Fruit fly (Drosophila melanogaster): Measurements from ENCODE around the gene Ccdc58.

Ccdc58 gene

DNA sequence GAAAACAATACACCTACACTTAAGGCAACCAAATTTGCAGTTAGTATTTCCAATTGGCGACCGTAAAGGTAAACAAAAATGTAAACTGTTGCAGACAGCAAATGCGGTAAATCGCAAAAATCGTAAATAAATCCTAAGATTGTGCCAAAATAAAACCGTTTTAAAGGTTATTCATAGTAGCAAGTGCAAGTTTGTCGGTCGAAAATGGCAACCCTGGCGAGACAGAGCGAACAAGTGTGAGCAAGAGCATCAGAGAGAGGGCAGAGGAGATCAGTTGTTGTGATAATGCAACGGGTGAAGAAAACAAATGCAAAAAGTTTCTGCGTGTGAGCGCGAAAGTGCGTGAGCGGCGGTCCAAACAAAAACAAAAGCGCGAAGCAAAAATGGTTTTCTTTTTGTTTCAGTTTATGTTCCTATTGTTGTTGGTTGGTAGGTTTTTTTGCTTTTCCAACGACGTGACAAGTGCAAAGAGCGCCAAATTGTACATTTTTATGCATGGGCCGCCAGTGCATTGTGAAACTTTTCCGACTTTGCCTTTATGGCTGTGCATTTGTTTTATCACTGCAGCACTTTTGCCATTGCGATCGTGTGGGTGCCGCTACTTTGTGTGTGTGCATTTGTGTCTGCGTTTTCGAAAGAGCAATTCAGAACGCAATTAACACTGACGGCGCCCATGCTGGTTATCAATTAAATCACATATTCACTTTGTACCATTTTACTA, 12.1 kb upstream of the Ccdc58 start:
- TF ChIP-seq CG12768 (GFP tag; optimal IDR thresholded peaks at IDR 0.05) (peak; percentile 65), CG7045 (GFP tag; optimal IDR thresholded peaks at IDR 0.05) (no peak), bab1 (GFP tag; optimal IDR thresholded peaks at IDR 0.05) (no peak), Clk (GFP tag; optimal IDR thresholded peaks at IDR 0.05) (no peak), cnc (optimal IDR thresholded peaks at IDR 0.05) (no peak), CG5204 (GFP tag; optimal IDR thresholded peaks at IDR 0.05) (no peak), Mnt (GFP tag; optimal IDR thresholded peaks at IDR 0.05) (no peak), ovo (GFP tag; optimal IDR thresholded peaks at IDR 0.05) (no peak), pad (GFP tag; optimal IDR thresholded peaks at IDR 0.05) (no peak), CG14711 (tag; optimal IDR thresholded peaks at IDR 0.05) (peak; percentile 91), tj (GFP tag; optimal IDR thresholded peaks at IDR 0.05) (peak; percentile 58)

DNA sequence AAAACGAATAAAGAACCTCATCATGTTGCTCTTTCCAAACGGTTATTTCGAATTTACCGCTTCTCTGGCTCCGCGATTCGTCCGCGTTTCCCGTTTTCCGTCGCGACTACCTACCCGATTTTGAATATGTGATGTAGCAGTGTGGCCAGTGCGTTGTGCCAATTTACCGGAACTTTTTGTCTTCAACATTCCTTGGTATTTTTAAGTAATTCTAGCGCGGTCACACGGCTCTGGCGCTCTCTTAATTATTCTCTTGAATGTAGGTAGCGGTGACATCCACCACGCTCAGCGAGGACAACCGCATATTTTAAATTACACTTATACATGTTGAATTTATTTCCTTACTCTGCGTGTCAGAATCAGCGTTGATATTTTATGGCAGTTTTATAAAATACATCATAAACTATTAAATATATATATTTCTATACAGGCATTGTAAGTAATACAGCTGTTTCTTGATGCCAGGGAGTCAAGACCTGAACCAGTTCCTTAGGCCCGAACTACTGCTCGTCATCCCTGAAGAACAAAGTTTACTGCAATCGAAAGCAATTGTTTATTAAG, 11.5 kb upstream of the Ccdc58 start, which contains the start of the genes CG42637, Gyc76C and SREBP:
Gene CG42637 (minus strand): TSS at position 132 of the 561 bp plus-strand sequence.
Gene Gyc76C (minus strand): TSS at position 132 of the 561 bp plus-strand sequence.
Gene SREBP (plus strand): TSS at position 498 of the 561 bp plus-strand sequence.
- TF ChIP-seq ovo (GFP tag; optimal IDR thresholded peaks at IDR 0.05) (peak; percentile 81), kay (GFP tag; ENCODE audit: borderline replicate concordance) (peak; percentile 90), tj (GFP tag; optimal IDR thresholded peaks at IDR 0.05) (peak; percentile 42), bab1 (GFP tag; optimal IDR thresholded peaks at IDR 0.05) (peak; percentile 31), CG7101 (tag; optimal IDR thresholded peaks at IDR 0.05) (no peak), cic (GFP tag; optimal IDR thresholded peaks at IDR 0.05) (no peak), CG1620 (GFP tag; optimal IDR thresholded peaks at IDR 0.05) (no peak), CG5204 (GFP tag; optimal IDR thresholded peaks at IDR 0.05) (no peak), Mnt (GFP tag; optimal IDR thresholded peaks at IDR 0.05) (no peak), pad (GFP tag; optimal IDR thresholded peaks at IDR 0.05) (no peak), cnc (optimal IDR thresholded peaks at IDR 0.05) (no peak)

DNA sequence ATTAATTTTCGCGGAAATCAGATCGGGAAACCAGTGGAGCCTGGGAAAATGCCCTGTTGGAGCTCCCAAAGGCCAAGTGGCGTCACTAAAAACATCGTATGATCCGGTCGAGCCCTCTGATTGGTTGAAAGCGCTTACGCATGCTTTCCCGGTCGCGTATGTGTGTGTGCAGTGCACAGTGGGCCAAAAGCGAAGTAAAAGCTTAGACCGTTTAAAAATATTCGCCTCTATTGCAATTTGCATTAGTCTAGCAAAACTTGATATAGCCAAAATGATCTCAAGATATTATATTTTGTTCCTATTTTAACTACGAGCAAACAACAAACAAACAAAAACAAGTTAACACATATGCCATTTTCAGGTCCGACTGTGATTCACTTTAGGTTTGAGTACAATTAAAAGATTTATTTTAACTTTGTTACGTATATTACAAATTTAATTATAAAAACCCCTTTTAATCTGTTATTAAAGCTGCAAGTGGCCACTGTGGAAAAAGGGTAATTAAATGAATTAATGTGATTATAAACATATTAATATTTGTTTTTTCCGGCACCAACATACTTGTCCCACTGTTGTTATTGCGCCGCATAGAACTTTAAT, 10.7 kb upstream of the Ccdc58 start:
- TF ChIP-seq kay (GFP tag; ENCODE audit: borderline replicate concordance) (peak; percentile 98), CG1620 (GFP tag; optimal IDR thresholded peaks at IDR 0.05) (peak; percentile 75), CG33017 (tag; optimal IDR thresholded peaks at IDR 0.05) (peak; percentile 87), CG7101 (tag; optimal IDR thresholded peaks at IDR 0.05) (peak; percentile 84), CG5204 (GFP tag; optimal IDR thresholded peaks at IDR 0.05) (no peak), cic (GFP tag; optimal IDR thresholded peaks at IDR 0.05) (peak; percentile 66), bab1 (GFP tag; optimal IDR thresholded peaks at IDR 0.05) (peak; percentile 91), Hr96 (GFP tag; optimal IDR thresholded peaks at IDR 0.05) (peak; percentile 78), cnc (optimal IDR thresholded peaks at IDR 0.05) (no peak), Crg-1 (GFP tag; optimal IDR thresholded peaks at IDR 0.05) (peak; percentile 85), Mnt (GFP tag; optimal IDR thresholded peaks at IDR 0.05) (peak; percentile 82), Clk (GFP tag; optimal IDR thresholded peaks at IDR 0.05) (peak; percentile 69), CG7045 (GFP tag; optimal IDR thresholded peaks at IDR 0.05) (peak; percentile 90), CG14711 (tag; optimal IDR thresholded peaks at IDR 0.05) (peak; percentile 59), pad (GFP tag; optimal IDR thresholded peaks at IDR 0.05) (peak; percentile 71), CG12768 (GFP tag; optimal IDR thresholded peaks at IDR 0.05) (peak; percentile 89), ovo (GFP tag; optimal IDR thresholded peaks at IDR 0.05) (peak; percentile 61), toe (GFP tag; optimal IDR thresholded peaks at IDR 0.05) (peak; percentile 86), CG11617 (GFP tag; optimal IDR thresholded peaks at IDR 0.05) (peak; percentile 96), tj (GFP tag; optimal IDR thresholded peaks at IDR 0.05) (peak; percentile 80)

DNA sequence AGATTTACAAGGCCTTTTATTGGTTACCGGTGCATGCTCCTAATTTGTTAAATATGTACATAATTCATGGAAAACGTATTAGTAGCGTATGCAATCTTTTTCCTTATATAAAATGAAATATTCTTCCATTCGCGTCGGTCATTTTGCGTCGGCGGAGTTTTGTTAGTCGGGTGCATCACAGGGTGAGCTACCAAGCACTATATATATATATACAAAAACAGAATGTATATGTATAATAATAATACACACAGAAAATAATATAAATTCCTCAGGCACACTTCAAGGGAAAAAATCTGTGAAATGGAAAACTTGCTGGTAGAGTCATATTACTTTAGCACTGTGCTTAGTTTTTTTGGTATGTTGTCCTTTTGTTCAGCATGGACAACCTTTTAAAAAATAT, 6.0 kb upstream of the Ccdc58 start, which contains the start of gene Ir76a:
Gene Ir76a (plus strand): TSS at position 301 of the 400 bp plus-strand sequence.
- TF ChIP-seq tj (GFP tag; optimal IDR thresholded peaks at IDR 0.05) (peak; percentile 25), Mnt (GFP tag; optimal IDR thresholded peaks at IDR 0.05) (no peak)

DNA sequence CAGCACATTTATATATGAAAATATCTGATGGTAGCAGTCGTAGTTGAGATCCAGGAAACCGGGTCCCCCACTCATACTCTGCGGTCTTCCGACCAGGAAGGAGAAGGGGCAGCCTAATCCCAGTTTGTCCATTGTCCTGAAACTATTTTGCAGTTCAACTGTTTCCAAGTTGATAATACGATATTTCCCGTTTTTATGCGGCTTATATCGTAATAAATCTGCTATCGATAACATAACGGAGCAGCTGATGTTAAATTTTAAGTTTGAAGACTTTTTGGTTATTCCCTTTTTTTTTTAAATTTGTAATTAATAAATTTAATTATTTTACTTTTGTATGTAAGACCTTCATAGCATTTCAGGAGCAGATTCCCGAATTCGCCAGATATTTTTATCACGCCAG, 3.9 kb upstream of the Ccdc58 start, which contains the start of gene CG14102:
Gene CG14102 (minus strand): TSS at position 187 of the 400 bp plus-strand sequence.
- TF ChIP-seq CG33017 (tag; optimal IDR thresholded peaks at IDR 0.05): no peak
- TF ChIP-seq CG12768 (GFP tag; optimal IDR thresholded peaks at IDR 0.05): no peak
- TF ChIP-seq Clk (GFP tag; optimal IDR thresholded peaks at IDR 0.05): no peak
- TF ChIP-seq CG7045 (GFP tag; optimal IDR thresholded peaks at IDR 0.05): no peak
- no peak for TF ChIP-seq CG14711 (tag; optimal IDR thresholded peaks at IDR 0.05)
- no peak for TF ChIP-seq cnc (optimal IDR thresholded peaks at IDR 0.05)
- no peak for TF ChIP-seq Hr96 (GFP tag; optimal IDR thresholded peaks at IDR 0.05)

DNA sequence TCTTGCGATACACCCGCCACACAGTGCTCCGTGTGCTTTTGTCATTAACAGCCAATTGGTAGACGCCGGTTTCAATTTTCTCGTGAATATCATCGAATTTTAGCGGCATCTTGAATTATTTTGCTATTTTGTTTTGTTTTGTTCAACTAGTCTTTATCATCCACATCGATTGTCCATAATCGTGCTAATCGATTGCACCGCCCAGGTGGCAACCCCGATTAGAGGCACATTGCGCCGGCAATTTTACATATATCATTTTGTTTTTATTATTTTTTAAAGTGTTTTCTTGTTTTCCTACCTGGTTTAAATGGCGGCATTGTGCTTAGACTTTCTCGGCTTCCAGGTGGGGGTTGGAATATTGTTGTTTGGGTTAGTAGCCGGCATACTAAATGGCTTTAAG, 914 bp downstream of the Ccdc58 start, which contains the start of gene CG34116:
Gene CG34116 (minus strand): TSS at position 142 of the 400 bp plus-strand sequence.
- TF ChIP-seq Mnt (GFP tag; optimal IDR thresholded peaks at IDR 0.05): peak; percentile 18
- peak; percentile 24 for TF ChIP-seq bab1 (GFP tag; optimal IDR thresholded peaks at IDR 0.05)
- TF ChIP-seq ovo (GFP tag; optimal IDR thresholded peaks at IDR 0.05): no peak
